Fruit fly (Drosophila melanogaster): ENCODE results near the gene CG31546.

The CG31546 gene

DNA sequence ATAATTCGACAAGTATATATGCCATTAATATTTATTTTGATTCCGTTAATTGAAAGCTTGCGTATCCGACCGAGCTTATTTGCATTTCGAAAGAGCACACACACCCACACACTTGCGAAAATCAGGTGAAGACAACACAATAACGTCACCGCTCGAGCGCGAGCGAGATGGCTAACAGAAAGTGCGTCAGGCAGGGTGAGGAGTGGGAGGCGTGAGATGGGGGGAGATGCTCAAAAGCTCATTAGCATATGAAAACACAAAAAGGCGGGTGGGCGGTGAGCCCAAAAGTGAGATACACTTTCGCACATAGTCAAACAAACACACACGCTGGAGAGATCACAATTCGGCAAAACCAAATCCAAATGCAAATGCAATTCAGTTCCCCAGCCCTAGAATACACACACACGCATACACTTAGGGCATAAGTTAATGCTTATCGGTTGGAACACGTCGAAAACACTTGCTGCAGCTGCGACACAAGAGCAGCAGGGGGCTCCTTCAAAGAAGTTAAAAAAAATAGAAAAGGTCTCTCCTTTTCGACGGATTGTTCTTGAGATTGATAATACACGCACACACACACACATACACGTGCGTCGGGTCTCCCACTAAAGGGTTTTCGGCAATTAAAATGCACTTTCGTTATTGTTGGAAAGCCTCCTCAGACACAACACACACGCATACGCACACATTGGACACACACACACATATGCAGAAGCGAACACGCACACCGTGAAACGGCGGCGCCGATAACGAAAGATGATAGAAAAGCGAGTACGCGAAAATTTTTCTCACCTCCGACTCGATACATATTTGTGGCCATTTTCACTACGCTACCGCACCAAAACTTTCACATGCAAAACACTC is 12.5 kb upstream of the CG31546 start:
- no peak for TF ChIP-seq Rel (GFP tag; optimal IDR thresholded peaks at IDR 0.05)
- TF ChIP-seq Rel (tag; optimal IDR thresholded peaks at IDR 0.05) = peak; percentile 10
- TF ChIP-seq brk (GFP tag; optimal IDR thresholded peaks at IDR 0.05) = no peak
- TF ChIP-seq jim (GFP tag; optimal IDR thresholded peaks at IDR 0.05) = no peak
- peak; percentile 31 for TF ChIP-seq ey (GFP tag; optimal IDR thresholded peaks at IDR 0.05)
- peak; percentile 35 for TF ChIP-seq HLH106 (tag; optimal IDR thresholded peaks at IDR 0.05)
- TF ChIP-seq h (GFP tag; optimal IDR thresholded peaks at IDR 0.05) = peak; percentile 66
- TF ChIP-seq dsf (GFP tag; optimal IDR thresholded peaks at IDR 0.05; ENCODE audit: borderline replicate concordance) = no peak
- TF ChIP-seq rgr (GFP tag; optimal IDR thresholded peaks at IDR 0.05) = peak; percentile 31
- peak; percentile 46 for TF ChIP-seq N (GFP tag; optimal IDR thresholded peaks at IDR 0.05)
- TF ChIP-seq Dif (GFP tag; optimal IDR thresholded peaks at IDR 0.05; ENCODE audit: partially characterized antibody) = no peak
- TF ChIP-seq OdsH (GFP tag; optimal IDR thresholded peaks at IDR 0.05) = peak; percentile 18
- no peak for TF ChIP-seq pan (optimal IDR thresholded peaks at IDR 0.05)
- TF ChIP-seq GATAd (GFP tag; optimal IDR thresholded peaks at IDR 0.05) = no peak
- TF ChIP-seq Jra (GFP tag; optimal IDR thresholded peaks at IDR 0.05) = peak; percentile 26
- peak; percentile 49 for TF ChIP-seq br (GFP tag; optimal IDR thresholded peaks at IDR 0.05)
- TF ChIP-seq foxo (GFP tag; optimal IDR thresholded peaks at IDR 0.05) = peak in 1 of 2 experiments; percentile 36

DNA sequence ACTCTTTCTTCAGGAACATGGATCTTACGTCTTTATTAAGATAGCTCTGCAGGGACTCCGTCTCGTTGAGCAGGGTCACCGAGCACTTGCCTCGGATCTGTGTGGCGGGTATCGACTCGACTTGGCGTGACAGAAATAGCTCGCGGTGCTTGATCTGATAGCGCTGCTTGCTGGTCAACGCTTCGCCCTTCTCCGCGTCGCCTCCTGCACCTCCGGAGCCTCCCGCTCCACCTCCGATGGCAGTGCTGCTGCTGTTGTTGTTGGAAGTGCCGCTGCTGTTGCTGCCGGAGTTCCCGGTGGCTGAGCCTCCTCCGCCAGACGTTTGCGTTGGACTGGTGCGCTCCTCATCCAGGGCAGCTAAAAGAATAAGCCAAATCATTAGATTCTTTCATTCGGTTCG is 8.0 kb upstream of the CG31546 start:
- no peak for TF ChIP-seq Dif (GFP tag; optimal IDR thresholded peaks at IDR 0.05; ENCODE audit: partially characterized antibody)
- TF ChIP-seq Hr83 (GFP tag; optimal IDR thresholded peaks at IDR 0.05; ENCODE audit: poor library complexity, severe bottlenecking) = no peak
- TF ChIP-seq brk (GFP tag; optimal IDR thresholded peaks at IDR 0.05) = no peak
- TF ChIP-seq fru (GFP tag; optimal IDR thresholded peaks at IDR 0.05) = no peak
- TF ChIP-seq CG32264 (GFP tag; optimal IDR thresholded peaks at IDR 0.05) = no peak
- no peak for TF ChIP-seq Hr78 (GFP tag; optimal IDR thresholded peaks at IDR 0.05)
- no peak for TF ChIP-seq Myc (optimal IDR thresholded peaks at IDR 0.05)
- no peak for TF ChIP-seq Mio (GFP tag; optimal IDR thresholded peaks at IDR 0.05)
- TF ChIP-seq Rel (GFP tag; optimal IDR thresholded peaks at IDR 0.05) = no peak
- no peak for TF ChIP-seq Rel (tag; optimal IDR thresholded peaks at IDR 0.05)
- TF ChIP-seq usp (GFP tag; optimal IDR thresholded peaks at IDR 0.05) = no peak
- no peak for TF ChIP-seq sv (GFP tag; optimal IDR thresholded peaks at IDR 0.05)
- no peak for TF ChIP-seq Dfd (GFP tag; optimal IDR thresholded peaks at IDR 0.05)
- TF ChIP-seq Jra (GFP tag; optimal IDR thresholded peaks at IDR 0.05) = no peak
- TF ChIP-seq rgr (GFP tag; optimal IDR thresholded peaks at IDR 0.05) = no peak
- TF ChIP-seq Abd-B (GFP tag; optimal IDR thresholded peaks at IDR 0.05) = no peak
- no peak for TF ChIP-seq HLH106 (tag; optimal IDR thresholded peaks at IDR 0.05)
- TF ChIP-seq woc (GFP tag; optimal IDR thresholded peaks at IDR 0.05) = no peak
- TF ChIP-seq dsf (GFP tag; optimal IDR thresholded peaks at IDR 0.05; ENCODE audit: borderline replicate concordance) = no peak
- no peak for TF ChIP-seq CrebA (GFP tag; optimal IDR thresholded peaks at IDR 0.05; ENCODE audit: borderline replicate concordance)
- TF ChIP-seq psq (GFP tag; optimal IDR thresholded peaks at IDR 0.05) = no peak

DNA sequence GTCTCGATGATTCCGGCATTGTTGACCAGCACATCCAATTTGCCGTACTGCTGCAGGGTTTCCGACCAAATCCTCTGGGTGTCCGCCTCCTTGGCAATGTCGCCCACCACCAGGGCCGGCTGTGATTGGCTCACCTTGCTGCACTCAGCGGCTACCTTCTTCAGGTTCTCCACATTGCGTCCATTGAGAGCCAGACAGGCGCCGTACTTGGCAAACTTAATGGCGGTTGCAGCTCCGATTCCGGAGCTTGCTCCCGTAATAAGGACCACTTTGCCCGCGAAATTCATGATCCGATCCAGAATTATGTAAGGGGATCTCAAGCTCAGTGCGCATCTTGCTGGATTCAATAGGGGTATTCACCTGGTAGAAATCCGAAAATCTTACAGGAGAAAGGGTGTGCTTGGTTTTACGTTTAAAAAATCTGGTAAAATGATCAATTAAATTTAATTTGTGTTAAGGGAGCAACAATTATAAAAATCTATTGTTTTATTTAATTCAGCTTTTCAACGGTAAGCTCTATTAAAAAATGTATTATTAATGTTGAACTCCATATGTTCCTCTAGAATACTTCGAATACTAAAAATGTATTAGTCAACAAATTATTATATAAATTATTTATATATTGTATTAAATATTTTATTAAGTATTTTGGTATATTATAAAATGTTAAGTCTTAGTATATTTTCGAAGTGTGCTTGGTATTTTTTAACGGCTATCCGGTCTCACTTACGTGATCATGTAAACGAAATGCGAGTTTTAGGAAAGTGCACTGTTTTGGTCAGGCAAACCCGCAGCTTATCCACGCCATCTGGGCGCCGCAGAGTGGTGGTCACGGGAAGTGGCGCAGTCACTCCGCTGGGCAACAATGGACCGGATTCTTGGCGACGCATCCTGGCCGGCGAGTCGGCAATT is 1.4 kb upstream of the CG31546 start, which contains the start of the genes CG31548 and CG12170:
Gene CG31548 (minus strand): TSS at position 334 of the 912 bp plus-strand sequence.
Gene CG12170 (plus strand): TSS at position 716 of the 912 bp plus-strand sequence.
- TF ChIP-seq Mio (GFP tag; optimal IDR thresholded peaks at IDR 0.05) (no peak), Sp1 (GFP tag; optimal IDR thresholded peaks at IDR 0.05) (no peak), foxo (GFP tag; optimal IDR thresholded peaks at IDR 0.05) (no peak), jim (GFP tag; optimal IDR thresholded peaks at IDR 0.05) (no peak), pan (optimal IDR thresholded peaks at IDR 0.05) (no peak), woc (GFP tag; optimal IDR thresholded peaks at IDR 0.05) (no peak), Hr83 (GFP tag; optimal IDR thresholded peaks at IDR 0.05; ENCODE audit: poor library complexity, severe bottlenecking) (peak; percentile 19), HLH106 (tag; optimal IDR thresholded peaks at IDR 0.05) (peak; percentile 36), Dfd (GFP tag; optimal IDR thresholded peaks at IDR 0.05) (no peak), fru (GFP tag; optimal IDR thresholded peaks at IDR 0.05) (no peak), Hr78 (GFP tag; optimal IDR thresholded peaks at IDR 0.05) (no peak), Myc (optimal IDR thresholded peaks at IDR 0.05) (no peak), h (GFP tag; optimal IDR thresholded peaks at IDR 0.05) (no peak), usp (GFP tag; optimal IDR thresholded peaks at IDR 0.05) (no peak), dmrt93B (GFP tag; optimal IDR thresholded peaks at IDR 0.05) (no peak), tai (GFP tag; optimal IDR thresholded peaks at IDR 0.05) (no peak), Vsx2 (GFP tag; optimal IDR thresholded peaks at IDR 0.05; ENCODE audit: partially characterized antibody) (no peak), OdsH (GFP tag; optimal IDR thresholded peaks at IDR 0.05) (peak; percentile 1), lola (GFP tag; optimal IDR thresholded peaks at IDR 0.05) (no peak), CrebA (GFP tag; optimal IDR thresholded peaks at IDR 0.05; ENCODE audit: borderline replicate concordance) (no peak), Jra (GFP tag; optimal IDR thresholded peaks at IDR 0.05) (no peak), CG9705 (GFP tag; optimal IDR thresholded peaks at IDR 0.05) (no peak), CG32264 (GFP tag; optimal IDR thresholded peaks at IDR 0.05) (no peak), Abd-B (GFP tag; optimal IDR thresholded peaks at IDR 0.05) (no peak), Rel (GFP tag; optimal IDR thresholded peaks at IDR 0.05) (no peak), Rel (tag; optimal IDR thresholded peaks at IDR 0.05) (no peak), ey (GFP tag; optimal IDR thresholded peaks at IDR 0.05) (peak; percentile 37), GATAd (GFP tag; optimal IDR thresholded peaks at IDR 0.05) (no peak), psq (GFP tag; optimal IDR thresholded peaks at IDR 0.05) (peak; percentile 41), sage (GFP tag; optimal IDR thresholded peaks at IDR 0.05) (no peak), dsf (GFP tag; optimal IDR thresholded peaks at IDR 0.05; ENCODE audit: borderline replicate concordance) (no peak), Dif (GFP tag; optimal IDR thresholded peaks at IDR 0.05; ENCODE audit: partially characterized antibody) (no peak), sv (GFP tag; optimal IDR thresholded peaks at IDR 0.05) (peak; percentile 32), brk (GFP tag; optimal IDR thresholded peaks at IDR 0.05) (no peak), rgr (GFP tag; optimal IDR thresholded peaks at IDR 0.05) (no peak)
